Worm (Caenorhabditis elegans) whole organism, late embryonic: ENCODE results near the gene lin-66.

Experiments
- C08G9.2 ChIP-seq: sonication (generic microtip); optimal IDR thresholded peaks from 2 replicates; lab custom pipeline; 2016; ENCODE audit warnings: mild to moderate bottlenecking, missing genetic modification characterization, moderate library complexity, missing compliant biosample characterization
- F13H6.1 ChIP-seq: sonication (generic microtip); optimal IDR thresholded peaks from 2 replicates; lab custom pipeline; 2016; ENCODE audit warnings: missing genetic modification characterization, missing compliant biosample characterization
- ceh-18 ChIP-seq: sonication (generic microtip); optimal IDR thresholded peaks from 2 replicates; lab custom pipeline; 2016; ENCODE audit warnings: missing genetic modification characterization, missing compliant biosample characterization
- ceh-30 ChIP-seq: fragments of 150-350 bp; optimal IDR thresholded peaks from 2 replicates; lab custom pipeline; 2014; ENCODE audit warnings: missing biosample characterization, missing genetic modification characterization
- ceh-31 ChIP-seq: sonication (generic microtip); optimal IDR thresholded peaks from 2 replicates; lab custom pipeline; 2016; ENCODE audit warnings: missing genetic modification characterization, missing compliant biosample characterization
- ceh-34 ChIP-seq: sonication (generic microtip); optimal IDR thresholded peaks from 2 replicates; lab custom pipeline; 2016; ENCODE audit warnings: mild to moderate bottlenecking, missing genetic modification characterization, missing compliant biosample characterization
- ceh-45 ChIP-seq: fragments of 200-800 bp; sonication (Bioruptor generic); IDR thresholded peaks from 2 replicates; pipeline ENCODE4 v1.3.6; 2022; ENCODE audit warnings: missing genetic modification reagents, missing genetic modification characterization, missing compliant biosample characterization
- ceh-9 ChIP-seq: sonication (generic microtip); optimal IDR thresholded peaks from 2 replicates; lab custom pipeline; 2016; ENCODE audit warnings: mild to moderate bottlenecking, missing genetic modification characterization, inconsistent platforms, missing compliant biosample characterization
- elt-2 ChIP-seq: sonication (generic microtip); optimal IDR thresholded peaks from 2 replicates; lab custom pipeline; 2016; ENCODE audit warnings: missing genetic modification reagents, missing genetic modification characterization, missing compliant biosample characterization
- elt-4 ChIP-seq: sonication (generic microtip); optimal IDR thresholded peaks from 2 replicates; lab custom pipeline; 2016; ENCODE audit warnings: missing genetic modification characterization, missing compliant biosample characterization
- fkh-10 ChIP-seq: fragments of 150-350 bp; optimal IDR thresholded peaks from 2 replicates; lab custom pipeline; 2014; ENCODE audit warnings: missing biosample characterization, missing genetic modification reagents, missing genetic modification characterization
- gmeb-2 ChIP-seq: sonication (generic microtip); optimal IDR thresholded peaks from 2 replicates; lab custom pipeline; 2016; ENCODE audit warnings: missing genetic modification characterization, inconsistent platforms, missing compliant biosample characterization
- hlh-15 ChIP-seq: sonication (generic microtip); optimal IDR thresholded peaks from 2 replicates; lab custom pipeline; 2016; ENCODE audit warnings: missing genetic modification characterization, missing compliant biosample characterization
- hlh-6 ChIP-seq: sonication (generic microtip); optimal IDR thresholded peaks from 2 replicates; lab custom pipeline; 2016; ENCODE audit warnings: missing genotype, missing genetic modification characterization, missing compliant biosample characterization
- lim-6 ChIP-seq: sonication (generic microtip); optimal IDR thresholded peaks from 2 replicates; lab custom pipeline; 2016; ENCODE audit warnings: missing genetic modification characterization, missing compliant biosample characterization
- lin-11 ChIP-seq: fragments of 200-800 bp; sonication (Bioruptor generic); optimal IDR thresholded peaks from 2 replicates; lab custom pipeline; 2018; ENCODE audit warnings: mild to moderate bottlenecking, missing genetic modification characterization, missing compliant biosample characterization
- nhr-11 ChIP-seq: fragments of 150-350 bp; optimal IDR thresholded peaks from 2 replicates; lab custom pipeline; 2014; ENCODE audit warnings: missing biosample characterization, missing genetic modification characterization
- pros-1 ChIP-seq: fragments of 150-350 bp; optimal IDR thresholded peaks from 2 replicates; lab custom pipeline; 2014; ENCODE audit warnings: missing biosample characterization, missing genetic modification reagents, missing genetic modification characterization
- sdc-2 ChIP-seq: sonication (generic microtip); optimal IDR thresholded peaks from 2 replicates; lab custom pipeline; 2016; ENCODE audit warnings: missing genotype, missing genetic modification characterization, missing compliant biosample characterization
- tbx-2 ChIP-seq: sonication (generic microtip); optimal IDR thresholded peaks from 2 replicates; lab custom pipeline; 2016; ENCODE audit warnings: missing genetic modification characterization, missing compliant biosample characterization
- unc-42 ChIP-seq: sonication (generic microtip); optimal IDR thresholded peaks from 2 replicates; lab custom pipeline; 2016; ENCODE audit warnings: missing genotype, missing genetic modification characterization, missing compliant biosample characterization

The lin-66 gene

ce11 chrIV:13940847-13941246, 53.0 kb downstream of the lin-66 start:
- no peak for TF ChIP-seq ceh-45
- TF ChIP-seq elt-4 (tag; lab: Kevin White, UChicago) = no peak
- TF ChIP-seq lin-11 = no peak
- no peak for TF ChIP-seq ceh-30 (tag; lab: Kevin White, UChicago)
- TF ChIP-seq ceh-34 = no peak
- no peak for TF ChIP-seq sdc-2

- TF ChIP-seq nhr-11 (tag; lab: Kevin White, UChicago) = no peak
- TF ChIP-seq fkh-10 (GFP tag; lab: Kevin White, UChicago) = no peak
- TF ChIP-seq F13H6.1 (tag; lab: Kevin White, UChicago) = no peak
- no peak for TF ChIP-seq C08G9.2
- TF ChIP-seq ceh-31 (tag; lab: Kevin White, UChicago) = no peak
- no peak for TF ChIP-seq hlh-15 (tag; lab: Kevin White, UChicago)
- no peak for TF ChIP-seq tbx-2
- TF ChIP-seq gmeb-2 = no peak
- no peak for TF ChIP-seq elt-2 (tag; lab: Kevin White, UChicago)
- TF ChIP-seq ceh-9 (tag; lab: Kevin White, UChicago) = no peak
- TF ChIP-seq ceh-18 (tag; lab: Kevin White, UChicago) = no peak
- no peak for TF ChIP-seq ceh-45
- no peak for TF ChIP-seq ceh-34
- no peak for TF ChIP-seq pros-1 (tag; lab: Kevin White, UChicago)
- no peak for TF ChIP-seq hlh-6 (tag; lab: Kevin White, UChicago)
- no peak for TF ChIP-seq unc-42 (tag; lab: Kevin White, UChicago)
- TF ChIP-seq lim-6 (tag; lab: Kevin White, UChicago) = no peak
Observed at ce11 chrIV:13941640-13942039, 53.8 kb downstream of the lin-66 start.
